Worm (Caenorhabditis elegans): Measurements from ENCODE around the gene K06A4.2.

- TF ChIP-seq ceh-45 (GFP tag; IDR thresholded peaks at IDR 0.05) (no peak), sox-2 (GFP tag; IDR thresholded peaks at IDR 0.05) (no peak), sox-4 (tag; optimal IDR thresholded peaks at IDR 0.05) (no peak), tbx-2 (tag; optimal IDR thresholded peaks at IDR 0.05) (no peak), ref-2 (tag; optimal IDR thresholded peaks at IDR 0.05) (no peak), tbx-7 (tag; optimal IDR thresholded peaks at IDR 0.05) (no peak), gmeb-2 (tag; optimal IDR thresholded peaks at IDR 0.05) (no peak), ceh-22 (tag; optimal IDR thresholded peaks at IDR 0.05) (no peak), C08G9.2 (tag; optimal IDR thresholded peaks at IDR 0.05) (no peak), elt-2 (tag; optimal IDR thresholded peaks at IDR 0.05) (no peak), ama-1 (optimal IDR thresholded peaks at IDR 0.05) (no peak), unc-86 (tag; optimal IDR thresholded peaks at IDR 0.05) (no peak), nhr-232 (tag; optimal IDR thresholded peaks at IDR 0.05) (no peak), ceh-9 (tag; optimal IDR thresholded peaks at IDR 0.05) (no peak)
Observed at ce11 chrV:9444618-9445017, 39.4 kb upstream of the K06A4.2 start.
